Worm (Caenorhabditis elegans) whole organism, mixed stage, embryonic: ENCODE results near the gene efn-2.

Source experiments
- M03D4.4 ChIP-seq: sonication (generic microtip); optimal IDR thresholded peaks from 2 replicates; lab custom pipeline; 2017; ENCODE audit warnings: mild to moderate bottlenecking, missing genetic modification characterization, missing compliant biosample characterization
- bed-3 ChIP-seq: fragments of 200-800 bp; sonication (Bioruptor generic); optimal IDR thresholded peaks from 3 replicates; lab custom pipeline; 2018; ENCODE audit warnings: mild to moderate bottlenecking, missing genetic modification characterization, moderate library complexity, missing compliant biosample characterization
- blmp-1 ChIP-seq: fragments of 150-350 bp; optimal IDR thresholded peaks from 2 replicates; lab custom pipeline; 2014; ENCODE audit warnings: missing biosample characterization, missing genetic modification characterization
- ceh-43 ChIP-seq: fragments of 200-800 bp; sonication (Bioruptor generic); optimal IDR thresholded peaks from 2 replicates; lab custom pipeline; 2018; ENCODE audit warnings: mild to moderate bottlenecking, missing genetic modification characterization, moderate library complexity, missing compliant biosample characterization
- ceh-83 ChIP-seq: fragments of 200-800 bp; sonication (Bioruptor generic); optimal IDR thresholded peaks from 2 replicates; lab custom pipeline; 2018; ENCODE audit warnings: mild to moderate bottlenecking, missing genetic modification characterization, missing compliant biosample characterization
- ces-1 ChIP-seq: fragments of 150-350 bp; optimal IDR thresholded peaks from 2 replicates; lab custom pipeline; 2014; ENCODE audit warnings: missing biosample characterization, missing genetic modification reagents, missing genetic modification characterization
- cnd-1 ChIP-seq: fragments of 200-800 bp; sonication (Bioruptor generic); optimal IDR thresholded peaks from 2 replicates; lab custom pipeline; 2018; ENCODE audit warnings: mild to moderate bottlenecking, missing genetic modification characterization, missing compliant biosample characterization
- drap-1 ChIP-seq: fragments of 200-800 bp; sonication (Bioruptor generic); optimal IDR thresholded peaks from 3 replicates; lab custom pipeline; 2018; ENCODE audit warnings: mild to moderate bottlenecking, missing genetic modification characterization, missing compliant biosample characterization
- elt-1 ChIP-seq: sonication (generic microtip); optimal IDR thresholded peaks from 2 replicates; lab custom pipeline; 2017; ENCODE audit warnings: missing genetic modification characterization, mild to moderate bottlenecking, missing compliant biosample characterization, antibody characterized with exemption, moderate library complexity, borderline replicate concordance; ENCODE audit not compliant: insufficient read depth
- elt-3 ChIP-seq: fragments of 150-350 bp; optimal IDR thresholded peaks from 2 replicates; lab custom pipeline; 2014; ENCODE audit warnings: missing biosample characterization, missing genetic modification characterization
- flh-1 ChIP-seq: fragments of 200-800 bp; sonication (Bioruptor generic); optimal IDR thresholded peaks from 2 replicates; lab custom pipeline; 2018; ENCODE audit warnings: mild to moderate bottlenecking, missing genetic modification characterization, moderate library complexity, missing compliant biosample characterization
- ham-2 ChIP-seq: fragments of 200-800 bp; sonication (Bioruptor generic); optimal IDR thresholded peaks from 2 replicates; lab custom pipeline; 2018; ENCODE audit warnings: mild to moderate bottlenecking, missing genetic modification characterization, missing compliant biosample characterization
- hlh-1 ChIP-seq: fragments of 150-350 bp; optimal IDR thresholded peaks from 2 replicates; lab custom pipeline; 2014; ENCODE audit warnings: missing biosample characterization, missing genetic modification reagents, missing genetic modification characterization
- lin-13 ChIP-seq: fragments of 150-350 bp; optimal IDR thresholded peaks from 2 replicates; lab custom pipeline; 2014; ENCODE audit warnings: missing biosample characterization, missing genetic modification characterization
- lsy-2 ChIP-seq: fragments of 150-350 bp; optimal IDR thresholded peaks from 2 replicates; lab custom pipeline; 2014; ENCODE audit warnings: missing biosample characterization, missing genetic modification characterization
- mep-1 ChIP-seq: fragments of 150-350 bp; optimal IDR thresholded peaks from 2 replicates; lab custom pipeline; 2017; ENCODE audit warnings: missing biosample characterization, missing genetic modification reagents, missing genetic modification characterization, inconsistent platforms
- mls-2 ChIP-seq: sonication (generic microtip); optimal IDR thresholded peaks from 2 replicates; lab custom pipeline; 2016; ENCODE audit warnings: mild to moderate bottlenecking, missing genetic modification characterization, moderate library complexity, missing compliant biosample characterization
- nhr-12 ChIP-seq: fragments of 150-350 bp; optimal IDR thresholded peaks from 2 replicates; lab custom pipeline; 2014; ENCODE audit warnings: missing biosample characterization, missing genetic modification characterization
- nhr-2 ChIP-seq: fragments of 150-350 bp; optimal IDR thresholded peaks from 2 replicates; lab custom pipeline; 2014; ENCODE audit warnings: missing biosample characterization, missing genetic modification characterization
- nhr-237 ChIP-seq: fragments of 150-350 bp; optimal IDR thresholded peaks from 2 replicates; lab custom pipeline; 2014; ENCODE audit warnings: missing biosample characterization, missing genetic modification characterization
- nhr-28 ChIP-seq: fragments of 150-350 bp; optimal IDR thresholded peaks from 2 replicates; lab custom pipeline; 2014; ENCODE audit warnings: missing biosample characterization, missing genetic modification characterization
- nhr-76 ChIP-seq: sonication (generic microtip); optimal IDR thresholded peaks from 2 replicates; lab custom pipeline; 2017; ENCODE audit warnings: missing biosample characterization, missing genetic modification characterization
- pha-4 ChIP-seq: fragments of 150-350 bp; optimal IDR thresholded peaks from 2 replicates; lab custom pipeline; 2018; ENCODE audit warnings: missing biosample characterization, missing genetic modification reagents, missing genetic modification characterization
- sem-2 ChIP-seq: fragments of 200-800 bp; sonication (Bioruptor generic); optimal IDR thresholded peaks from 2 replicates; lab custom pipeline; 2018; ENCODE audit warnings: mild to moderate bottlenecking, missing genetic modification characterization, missing compliant biosample characterization
- snpc-4 ChIP-seq: fragments of 150-350 bp; optimal IDR thresholded peaks from 2 replicates; lab custom pipeline; 2014; ENCODE audit warnings: missing biosample characterization, missing genetic modification characterization
- sptf-1 ChIP-seq: sonication (generic microtip); optimal IDR thresholded peaks from 2 replicates; lab custom pipeline; 2017; ENCODE audit warnings: mild to moderate bottlenecking, missing genetic modification characterization, moderate library complexity, missing compliant biosample characterization
- tbx-8 ChIP-seq: fragments of 200-800 bp; sonication (Bioruptor generic); optimal IDR thresholded peaks from 2 replicates; lab custom pipeline; 2018; ENCODE audit warnings: mild to moderate bottlenecking, missing genetic modification characterization, moderate library complexity, missing compliant biosample characterization
- unc-120 ChIP-seq: sonication (generic microtip); optimal IDR thresholded peaks from 2 replicates; lab custom pipeline; 2017; ENCODE audit warnings: missing genetic modification characterization, missing compliant biosample characterization; ENCODE audit not compliant: poor library complexity, severe bottlenecking
- unc-62 ChIP-seq: fragments of 150-350 bp; optimal IDR thresholded peaks from 2 replicates; lab custom pipeline; 2014; ENCODE audit warnings: missing biosample characterization, missing genetic modification reagents, missing genetic modification characterization
- ztf-11 ChIP-seq: fragments of 150-350 bp; optimal IDR thresholded peaks from 2 replicates; lab custom pipeline; 2014; ENCODE audit warnings: missing biosample characterization, missing genetic modification characterization

efn-2 gene

DNA sequence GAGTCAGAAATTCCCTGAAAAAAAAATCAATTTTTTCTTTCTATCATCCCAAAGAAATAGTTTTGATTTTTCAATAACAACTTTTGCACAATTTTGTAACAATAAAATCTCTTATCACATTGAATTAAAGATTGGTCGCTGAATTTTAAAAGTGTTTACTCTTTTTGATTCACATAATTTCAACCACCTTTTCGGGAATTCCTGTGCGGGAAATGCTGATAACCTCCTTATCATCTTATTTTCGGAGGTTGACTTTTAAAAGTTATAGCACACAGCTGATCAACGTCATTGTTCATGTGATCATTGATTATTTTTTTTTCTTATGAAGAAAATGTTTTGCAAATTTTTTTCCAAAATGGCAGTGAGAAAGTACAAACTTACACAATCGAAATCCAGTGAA is 32.8 kb upstream of the efn-2 start:
- no peak for TF ChIP-seq ces-1 (GFP tag; lab: Kevin White, UChicago)
- TF ChIP-seq nhr-237 = no peak
- TF ChIP-seq sem-2 (GFP tag; lab: Kevin White, UChicago) = no peak
- no peak for TF ChIP-seq ham-2
- no peak for TF ChIP-seq bed-3 (GFP tag; lab: Kevin White, UChicago)
- no peak for TF ChIP-seq unc-62
- TF ChIP-seq hlh-1 (tag; lab: Kevin White, UChicago) = no peak
- no peak for TF ChIP-seq elt-1 (tag; lab: Kevin White, UChicago)
- no peak for TF ChIP-seq drap-1 (GFP tag; lab: Kevin White, UChicago)
- TF ChIP-seq mls-2 (tag; lab: Kevin White, UChicago) = no peak
- no peak for TF ChIP-seq sptf-1

ce11 chrIV:10545038-10545437 is 31.1 kb upstream of the efn-2 start, which contains the start of gene T07G12.5:
TSS of gene T07G12.5 (minus strand) at chrIV:10545138.
- no peak for TF ChIP-seq unc-120 (tag; lab: Kevin White, UChicago)
- no peak for TF ChIP-seq nhr-28 (tag; lab: Kevin White, UChicago)
- no peak for TF ChIP-seq sptf-1
- TF ChIP-seq ceh-83 (GFP tag; lab: Kevin White, UChicago) = no peak
- TF ChIP-seq ceh-43 (GFP tag; lab: Kevin White, UChicago) = no peak
- TF ChIP-seq lin-13 = no peak

DNA sequence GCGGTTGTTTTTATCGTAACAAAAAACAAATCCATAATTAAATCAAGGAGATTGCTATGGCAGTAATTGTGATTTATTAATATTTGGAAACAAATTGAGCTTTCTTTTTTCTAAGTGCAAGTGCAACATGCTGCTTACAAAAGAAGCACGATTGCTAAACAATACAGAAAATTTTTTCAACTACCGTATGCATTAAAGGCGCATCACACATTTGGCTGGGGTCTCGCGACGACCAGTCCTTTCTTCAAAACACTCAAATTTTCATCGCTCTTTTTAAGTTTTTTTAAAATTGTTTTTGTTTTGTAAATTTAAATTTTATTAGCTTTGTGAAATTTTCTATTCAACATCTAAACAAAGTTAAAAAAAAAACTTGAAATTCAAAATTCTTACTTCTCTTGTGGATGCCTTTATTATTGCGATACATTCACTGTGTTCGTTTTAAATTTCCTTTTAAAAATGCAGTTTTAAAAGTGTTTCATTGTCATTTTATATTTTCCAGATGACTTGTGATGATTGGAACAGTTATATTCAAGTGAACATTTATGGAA is 29.5 kb upstream of the efn-2 start, which contains the start of gene zim-1:
TSS of gene zim-1 (plus strand) at position 498 of the 548 bp plus-strand sequence.
- TF ChIP-seq lin-13 (no peak), unc-62 (no peak), elt-1 (tag; lab: Kevin White, UChicago) (no peak), mls-2 (tag; lab: Kevin White, UChicago) (no peak), ces-1 (GFP tag; lab: Kevin White, UChicago) (no peak)

ce11 chrIV:10554947-10555346 is 21.2 kb upstream of the efn-2 start, which contains the start of gene zim-2:
TSS of gene zim-2 (plus strand) at chrIV:10555247.
- TF ChIP-seq hlh-1 (tag; lab: Kevin White, UChicago) (no peak), M03D4.4 (tag; lab: Kevin White, UChicago) (no peak), flh-1 (GFP tag; lab: Kevin White, UChicago) (no peak), snpc-4 (no peak), drap-1 (GFP tag; lab: Kevin White, UChicago) (no peak), unc-62 (no peak), mls-2 (tag; lab: Kevin White, UChicago) (no peak), sem-2 (GFP tag; lab: Kevin White, UChicago) (no peak), nhr-28 (tag; lab: Kevin White, UChicago) (no peak), tbx-8 (GFP tag; lab: Kevin White, UChicago) (no peak), elt-3 (tag; lab: Kevin White, UChicago) (no peak), ham-2 (no peak), nhr-76 (tag; lab: Kevin White, UChicago) (no peak), pha-4 (tag; lab: Kevin White, UChicago) (no peak), nhr-12 (tag; lab: Kevin White, UChicago) (no peak), unc-120 (tag; lab: Kevin White, UChicago) (no peak), nhr-2 (tag; lab: Kevin White, UChicago) (no peak), elt-1 (tag; lab: Kevin White, UChicago) (no peak), cnd-1 (tag; lab: Kevin White, UChicago) (no peak), ztf-11 (tag; lab: Kevin White, UChicago) (no peak)

DNA sequence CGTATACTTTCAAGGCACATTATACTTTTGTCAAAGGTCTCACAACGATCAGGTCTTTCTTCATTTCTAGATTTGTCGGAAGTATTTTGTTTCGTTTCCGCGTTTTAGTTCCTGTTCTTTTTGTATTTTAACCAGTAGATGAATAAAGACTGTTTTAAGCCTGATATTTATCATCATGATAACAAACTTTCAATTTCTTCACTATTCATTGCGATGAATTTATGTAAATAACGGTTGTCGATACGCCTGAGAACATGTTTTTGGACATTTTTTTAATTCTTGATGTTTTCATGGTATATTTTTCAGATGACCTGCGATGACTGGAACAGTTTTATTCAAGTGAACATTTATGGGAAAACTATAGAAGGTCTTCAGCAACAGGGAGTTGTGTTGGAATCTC is 17.7 kb upstream of the efn-2 start, which contains the start of gene zim-3:
TSS of gene zim-3 (plus strand) at position 301 of the 400 bp plus-strand sequence.
- no peak for TF ChIP-seq M03D4.4 (tag; lab: Kevin White, UChicago)
- no peak for TF ChIP-seq pha-4 (tag; lab: Kevin White, UChicago)
- no peak for TF ChIP-seq unc-120 (tag; lab: Kevin White, UChicago)
- TF ChIP-seq drap-1 (GFP tag; lab: Kevin White, UChicago) = no peak
- TF ChIP-seq ces-1 (GFP tag; lab: Kevin White, UChicago) = no peak
- TF ChIP-seq cnd-1 (tag; lab: Kevin White, UChicago) = no peak
- no peak for TF ChIP-seq mep-1 (tag; lab: Kevin White, UChicago)
- no peak for TF ChIP-seq blmp-1 (tag; lab: Kevin White, UChicago)
- TF ChIP-seq nhr-12 (tag; lab: Kevin White, UChicago) = no peak
- TF ChIP-seq nhr-2 (tag; lab: Kevin White, UChicago) = no peak
- no peak for TF ChIP-seq unc-62
- TF ChIP-seq hlh-1 (tag; lab: Kevin White, UChicago) = no peak
- no peak for TF ChIP-seq lsy-2 (tag; lab: Kevin White, UChicago)
- TF ChIP-seq ceh-43 (GFP tag; lab: Kevin White, UChicago) = no peak
- no peak for TF ChIP-seq ham-2
- TF ChIP-seq nhr-237 = no peak
- TF ChIP-seq elt-3 (tag; lab: Kevin White, UChicago) = no peak
- TF ChIP-seq, all 35 proteins: peak for 0
